Worm (Caenorhabditis elegans) whole organism, L4 larva: ENCODE data around the gene F49H12.4.

Experiments used
- R02D3.7 ChIP-seq: fragments of 150-350 bp; sonication (generic microtip); optimal IDR thresholded peaks from 3 replicates; lab custom pipeline; 2014; ENCODE audit warnings: missing biosample characterization, missing genetic modification characterization
- T20F7.1 ChIP-seq: fragments of 200-800 bp; sonication (Bioruptor generic); optimal IDR thresholded peaks from 2 replicates; lab custom pipeline; 2018; ENCODE audit warnings: mild to moderate bottlenecking, missing genetic modification characterization, missing compliant biosample characterization
- ama-1 ChIP-seq: fragments of 150-350 bp; optimal IDR thresholded peaks from 2 replicates; lab custom pipeline; 2014; ENCODE audit warnings: inconsistent platforms, mixed read lengths
- ceh-32 ChIP-seq: sonication (generic microtip); optimal IDR thresholded peaks from 2 replicates; lab custom pipeline; 2016; ENCODE audit warnings: mild to moderate bottlenecking, missing genetic modification characterization, missing compliant biosample characterization; ENCODE audit not compliant: poor library complexity
- dve-1 ChIP-seq: sonication (generic microtip); optimal IDR thresholded peaks from 2 replicates; lab custom pipeline; 2017; ENCODE audit warnings: antibody characterized with exemption, mild to moderate bottlenecking, missing genetic modification characterization, missing compliant biosample characterization; ENCODE audit not compliant: insufficient read depth
- lin-1 ChIP-seq: fragments of 200-800 bp; sonication (Bioruptor generic); IDR thresholded peaks from 2 replicates; pipeline ENCODE4 v1.3.6; 2022; ENCODE audit warnings: missing genetic modification reagents, missing genetic modification characterization, missing compliant biosample characterization
- lin-13 ChIP-seq: fragments of 150-350 bp; optimal IDR thresholded peaks from 2 replicates; lab custom pipeline; 2014; ENCODE audit warnings: missing biosample characterization, missing genetic modification reagents, missing genetic modification characterization
- nhr-28 ChIP-seq: fragments of 150-350 bp; optimal IDR thresholded peaks from 2 replicates; lab custom pipeline; 2014; ENCODE audit warnings: missing biosample characterization, missing genetic modification characterization
- nhr-48 ChIP-seq: sonication (generic microtip); optimal IDR thresholded peaks from 2 replicates; lab custom pipeline; 2016; ENCODE audit warnings: mild to moderate bottlenecking, missing genetic modification characterization, missing compliant biosample characterization
- pqm-1 ChIP-seq: sonication (generic microtip); optimal IDR thresholded peaks from 2 replicates; lab custom pipeline; 2017; ENCODE audit warnings: missing biosample characterization, missing genetic modification characterization
- snpc-4 ChIP-seq: fragments of 150-350 bp; optimal IDR thresholded peaks from 2 replicates; lab custom pipeline; 2014; ENCODE audit warnings: missing biosample characterization, missing genetic modification characterization
- unc-130 ChIP-seq: sonication (generic microtip); optimal IDR thresholded peaks from 2 replicates; lab custom pipeline; 2016; ENCODE audit warnings: missing genetic modification reagents, missing genetic modification characterization, missing compliant biosample characterization
- unc-62 ChIP-seq, 3 experiments: fragments of 150-350 bp in 1 of 3; sonication (generic microtip); optimal IDR thresholded peaks in 2 of 3; peaks in 1 of 3; 1 replicate in 1 of 3; 2 replicates in 2 of 3; lab custom pipeline; 2014 to 2017; ENCODE audit warnings: missing biosample characterization in 3 of 3, missing genetic modification characterization in 3 of 3, missing genetic modification reagents in 3 of 3, missing genotype in 1 of 3

- TF ChIP-seq unc-130 (GFP tag; lab: Kevin White, UChicago), result no peak
- no peak for TF ChIP-seq pqm-1 (tag; lab: Kevin White, UChicago)
- TF ChIP-seq T20F7.1 (GFP tag; lab: Kevin White, UChicago), result no peak
- no peak for TF ChIP-seq lin-1
- TF ChIP-seq nhr-48 (tag; lab: Kevin White, UChicago), result no peak
- no peak for TF ChIP-seq snpc-4 (tag; lab: Kevin White, UChicago)
- no peak for TF ChIP-seq nhr-28
- TF ChIP-seq unc-62 (GFP tag; optimal IDR thresholded peaks at IDR 0.05 in 1 of 2; lab: Kevin White, UChicago), result no peak
- no peak for TF ChIP-seq unc-62 (tag; optimal IDR thresholded peaks at IDR 0.05; lab: Kevin White, UChicago)
- no peak for TF ChIP-seq ceh-32 (tag; lab: Kevin White, UChicago)
- no peak for TF ChIP-seq lin-13 (GFP tag; lab: Kevin White, UChicago)
- TF ChIP-seq R02D3.7 (tag; lab: Kevin White, UChicago), result no peak
- TF ChIP-seq dve-1 (tag; lab: Kevin White, UChicago), result no peak
- no peak for TF ChIP-seq ama-1 (lab: Kevin White, UChicago)
These were observed 19.4 kb downstream of the F49H12.4 start for ce11 chrX:2099002-2099401.
